Worm (Caenorhabditis elegans) whole organism, early embryonic: ENCODE data around the gene Y6E2A.7.

Experiments
- F13C5.2 ChIP-seq: sonication (generic microtip); optimal IDR thresholded peaks from 2 replicates; lab custom pipeline; 2017; ENCODE audit warnings: mild to moderate bottlenecking, missing genetic modification characterization, inconsistent platforms, missing compliant biosample characterization
- ama-1 ChIP-seq: fragments of 150-350 bp; optimal IDR thresholded peaks from 2 replicates; lab custom pipeline; 2014
- ceh-13 ChIP-seq: fragments of 200-800 bp; sonication (Bioruptor generic); optimal IDR thresholded peaks from 2 replicates; lab custom pipeline; 2018; ENCODE audit warnings: mild to moderate bottlenecking, missing genetic modification characterization, missing compliant biosample characterization
- ceh-36 ChIP-seq: sonication (generic microtip); optimal IDR thresholded peaks from 2 replicates; lab custom pipeline; 2016; ENCODE audit warnings: missing genetic modification characterization, inconsistent platforms, missing compliant biosample characterization
- ets-7 ChIP-seq: sonication (generic microtip); optimal IDR thresholded peaks from 2 replicates; lab custom pipeline; 2016; ENCODE audit warnings: missing genotype, missing genetic modification characterization, missing compliant biosample characterization
- sea-1 ChIP-seq: fragments of 200-800 bp; sonication (Bioruptor generic); conservative IDR thresholded peaks from 2 replicates; pipeline ENCODE4 v1.3.6; 2022; ENCODE audit warnings: missing genetic modification characterization, missing compliant biosample characterization
- tbx-11 ChIP-seq: fragments of 200-800 bp; sonication (Bioruptor generic); IDR thresholded peaks from 2 replicates; pipeline ENCODE4 v1.3.6; 2022; ENCODE audit warnings: missing genetic modification characterization, missing compliant biosample characterization

DNA sequence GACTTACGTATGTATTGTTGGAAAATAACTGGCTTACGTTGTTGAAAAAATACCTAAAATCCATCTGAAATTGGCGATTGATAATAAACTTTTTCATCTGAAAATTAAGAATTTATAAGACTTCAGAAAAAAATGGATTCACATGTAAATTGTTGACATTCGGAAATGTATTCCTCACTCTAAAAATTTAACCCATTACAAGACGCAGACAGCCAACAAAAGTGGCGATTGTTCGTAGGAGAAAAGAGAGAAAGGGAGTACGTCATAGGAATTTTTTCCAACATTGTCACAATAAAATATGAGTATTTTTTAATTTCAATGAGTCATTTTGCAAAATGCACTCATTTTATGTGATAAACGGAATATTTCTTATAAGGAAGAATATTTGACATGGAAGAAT, 1.1 kb upstream of the Y6E2A.7 start, which contains the start of gene Y6E2A.5:
- TF ChIP-seq ceh-36 (tag; lab: Kevin White, UChicago) = no peak
- TF ChIP-seq ceh-13 = no peak
- TF ChIP-seq ama-1 (lab: Kevin White, UChicago) = no peak
- no peak for TF ChIP-seq ets-7 (tag; lab: Kevin White, UChicago)
- no peak for TF ChIP-seq F13C5.2 (tag; lab: Kevin White, UChicago)
- TF ChIP-seq sea-1 = no peak
- no peak for TF ChIP-seq tbx-11 (GFP tag; lab: Robert Waterston, UW)
